Worm (Caenorhabditis elegans) whole organism, early embryonic: ENCODE results near the gene mif-4.

Experiments
- ama-1 ChIP-seq: fragments of 150-350 bp; optimal IDR thresholded peaks from 2 replicates; lab custom pipeline; 2014
- ceh-13 ChIP-seq: fragments of 200-800 bp; sonication (Bioruptor generic); optimal IDR thresholded peaks from 2 replicates; lab custom pipeline; 2018; ENCODE audit warnings: mild to moderate bottlenecking, missing genetic modification characterization, missing compliant biosample characterization
- flt-1 ChIP-seq: fragments of 200-800 bp; sonication (Bioruptor generic); IDR thresholded peaks from 2 replicates; pipeline ENCODE4 v1.3.6; 2022; ENCODE audit warnings: missing genetic modification characterization, missing compliant biosample characterization
- hnd-1 ChIP-seq: sonication (generic microtip); optimal IDR thresholded peaks from 2 replicates; lab custom pipeline; 2016; ENCODE audit warnings: missing genetic modification characterization, missing compliant biosample characterization
- scrt-1 ChIP-seq: fragments of 200-800 bp; sonication (Bioruptor generic); IDR thresholded peaks from 2 replicates; pipeline ENCODE4 v1.3.6; 2022; ENCODE audit warnings: missing genetic modification characterization, missing compliant biosample characterization

DNA sequence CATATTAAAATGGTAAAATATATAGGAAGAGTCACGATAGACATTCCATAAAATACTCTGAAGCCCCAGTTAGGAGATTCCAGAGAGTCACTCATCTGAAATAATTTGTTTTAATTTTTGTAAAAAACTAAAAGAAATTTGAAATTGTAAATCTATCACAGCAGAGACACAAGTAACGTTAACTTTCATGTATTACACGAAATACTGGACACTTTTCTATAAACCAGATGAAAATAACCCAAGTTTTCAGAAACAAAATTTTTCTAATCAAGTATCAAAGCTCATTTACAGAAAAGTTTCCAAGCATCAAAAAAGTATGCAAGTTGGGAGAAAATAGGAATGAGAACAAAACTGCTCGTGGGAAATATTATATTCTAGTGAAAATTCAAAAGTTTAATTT is 37.5 kb downstream of the mif-4 start, which contains the start of gene srv-27:
- TF ChIP-seq ama-1 = no peak
- no peak for TF ChIP-seq ceh-13
- TF ChIP-seq flt-1 = no peak
- TF ChIP-seq hnd-1 (tag; lab: Kevin White, UChicago) = no peak
- TF ChIP-seq scrt-1 (GFP tag; lab: Robert Waterston, UW) = no peak
